Fruit fly (Drosophila melanogaster) whole organism, embryonic: Measurements from ENCODE around the gene mEFG1.

Experiments used
- Adf1 ChIP-seq: fragments of 200-800 bp; sonication (Bioruptor generic); IDR thresholded peaks from 2 replicates; pipeline ENCODE4 v1.3.6; 2022; ENCODE audit warnings: missing biosample characterization, missing genetic modification characterization
- Antp ChIP-seq: fragments of 200-800 bp; sonication (Bioruptor generic); optimal IDR thresholded peaks from 3 replicates; lab custom pipeline; 2016; ENCODE audit warnings: missing biosample characterization, missing genetic modification characterization
- Bdp1 ChIP-seq: fragments of 200-800 bp; sonication (Bioruptor generic); optimal IDR thresholded peaks from 3 replicates; lab custom pipeline; 2016; ENCODE audit warnings: missing biosample characterization, missing genetic modification characterization
- CG10321 ChIP-seq: fragments of 200-800 bp; sonication (Bioruptor generic); IDR thresholded peaks from 2 replicates; pipeline ENCODE4 v1.3.6; 2022; ENCODE audit warnings: missing biosample characterization, missing genetic modification characterization
- CG10462 ChIP-seq: fragments of 200-800 bp; sonication (Bioruptor generic); optimal IDR thresholded peaks from 2 replicates; lab custom pipeline; 2016; ENCODE audit warnings: missing biosample characterization, missing genetic modification characterization
- CG10565 ChIP-seq: fragments of 200-800 bp; sonication (Bioruptor generic); optimal IDR thresholded peaks from 3 replicates; lab custom pipeline; 2016; ENCODE audit warnings: missing biosample characterization, mild to moderate bottlenecking, missing genetic modification characterization
- CG12219 ChIP-seq: fragments of 200-800 bp; sonication (Bioruptor generic); optimal IDR thresholded peaks from 3 replicates; lab custom pipeline; 2018; ENCODE audit warnings: missing biosample characterization, mild to moderate bottlenecking, missing genetic modification characterization
- CG12391 ChIP-seq: fragments of 200-800 bp; sonication (Bioruptor generic); optimal IDR thresholded peaks from 3 replicates; lab custom pipeline; 2018; ENCODE audit warnings: missing biosample characterization, mild to moderate bottlenecking, missing genetic modification characterization, moderate library complexity
- CG12659 ChIP-seq: fragments of 200-800 bp; sonication (Bioruptor generic); optimal IDR thresholded peaks from 3 replicates; lab custom pipeline; 2017; ENCODE audit warnings: mild to moderate bottlenecking, missing biosample characterization, missing genetic modification reagents, missing genetic modification characterization
- CG15601 ChIP-seq: fragments of 200-800 bp; sonication (Bioruptor generic); optimal IDR thresholded peaks from 3 replicates; lab custom pipeline; 2019; ENCODE audit warnings: missing biosample characterization, mild to moderate bottlenecking, missing genetic modification characterization, moderate library complexity
- CG31365 ChIP-seq: fragments of 200-800 bp; sonication (Bioruptor generic); optimal IDR thresholded peaks from 2 replicates; lab custom pipeline; 2018; ENCODE audit warnings: missing biosample characterization, mild to moderate bottlenecking, missing genetic modification characterization
- CG31388 ChIP-seq: fragments of 200-800 bp; sonication (Bioruptor generic); optimal IDR thresholded peaks from 2 replicates; lab custom pipeline; 2016; ENCODE audit warnings: missing biosample characterization, missing genetic modification characterization
- CG33557 ChIP-seq: fragments of 200-800 bp; sonication (Bioruptor generic); optimal IDR thresholded peaks from 2 replicates; lab custom pipeline; 2019; ENCODE audit warnings: missing biosample characterization, mild to moderate bottlenecking, missing genetic modification characterization, moderate library complexity
- CG42726 ChIP-seq: fragments of 200-800 bp; sonication (Bioruptor generic); IDR thresholded peaks from 2 replicates; pipeline ENCODE4 v1.3.6; 2022; ENCODE audit warnings: missing biosample characterization, missing genetic modification characterization; ENCODE audit not compliant: partially characterized antibody
- CG4360 ChIP-seq: fragments of 200-800 bp; sonication (Bioruptor generic); IDR thresholded peaks from 2 replicates; pipeline ENCODE4 v1.3.6; 2022; ENCODE audit warnings: missing biosample characterization, missing genetic modification characterization
- CG4424 ChIP-seq: fragments of 200-800 bp; sonication (Bioruptor generic); optimal IDR thresholded peaks from 3 replicates; lab custom pipeline; 2016; ENCODE audit warnings: missing biosample characterization, missing genetic modification characterization
- CG8290 ChIP-seq, 3 experiments: fragments of 200-800 bp; sonication (Bioruptor generic); optimal IDR thresholded peaks; 2 replicates each; lab custom pipeline; 2016 to 2019; ENCODE audit warnings: missing biosample characterization in 3 of 3, missing genetic modification characterization in 3 of 3, mild to moderate bottlenecking in 2 of 3, moderate library complexity in 1 of 3
- CG8478 ChIP-seq: fragments of >200 bp; optimal IDR thresholded peaks from 2 replicates; lab custom pipeline; 2018
- CG9215 ChIP-seq: fragments of 200-800 bp; sonication (Bioruptor generic); IDR thresholded peaks from 2 replicates; pipeline ENCODE4 v1.3.6; 2022; ENCODE audit warnings: missing biosample characterization, missing genetic modification characterization
- E2f2 ChIP-seq: fragments of 200-800 bp; sonication (Bioruptor generic); IDR thresholded peaks from 2 replicates; pipeline ENCODE4 v1.3.6; 2022; ENCODE audit warnings: missing biosample characterization, missing genetic modification characterization
- Hr3 ChIP-seq: fragments of 200-800 bp; sonication (Bioruptor generic); optimal IDR thresholded peaks from 3 replicates; lab custom pipeline; 2016; ENCODE audit warnings: missing biosample characterization, missing genetic modification characterization
- Max ChIP-seq: fragments of 200-800 bp; sonication (Bioruptor generic); optimal IDR thresholded peaks from 2 replicates; lab custom pipeline; 2016; ENCODE audit warnings: missing biosample characterization, mild to moderate bottlenecking, missing genetic modification characterization
- Nf-YC ChIP-seq: fragments of 200-800 bp; optimal IDR thresholded peaks from 3 replicates; lab custom pipeline; 2019; ENCODE audit warnings: missing biosample characterization, mild to moderate bottlenecking, missing genetic modification characterization, moderate library complexity
- Sox100B ChIP-seq: fragments of 200-800 bp; sonication (Bioruptor generic); optimal IDR thresholded peaks from 3 replicates; lab custom pipeline; 2018; ENCODE audit warnings: missing biosample characterization, mild to moderate bottlenecking, missing genetic modification characterization
- Trl ChIP-seq, 3 experiments: fragments of >200 bp in 2 of 3; fragments of 200-800 bp in 1 of 3; sonication (Bioruptor generic) in 1 of 3; optimal IDR thresholded peaks; 2 replicates in 1 of 3; 3 replicates in 2 of 3; lab custom pipeline; 2016 to 2017; ENCODE audit warnings: missing biosample characterization in 1 of 3, missing genetic modification characterization in 1 of 3
- aop ChIP-seq: fragments of 200-800 bp; sonication (Bioruptor generic); IDR thresholded peaks from 2 replicates; pipeline ENCODE4 v1.3.6; 2022; ENCODE audit warnings: missing biosample characterization, missing genetic modification characterization
- ash1 ChIP-seq: fragments of 200-800 bp; sonication (Bioruptor generic); optimal IDR thresholded peaks from 2 replicates; lab custom pipeline; 2018; ENCODE audit warnings: missing biosample characterization, mild to moderate bottlenecking, missing genetic modification characterization
- bbx ChIP-seq: fragments of 200-800 bp; sonication (Bioruptor generic); IDR thresholded peaks from 2 replicates; pipeline ENCODE4 v1.3.6; 2022; ENCODE audit warnings: missing biosample characterization, missing genetic modification characterization; ENCODE audit not compliant: partially characterized antibody
- caup ChIP-seq: fragments of 200-800 bp; sonication (Bioruptor generic); optimal IDR thresholded peaks from 3 replicates; lab custom pipeline; 2017; ENCODE audit warnings: missing biosample characterization, mild to moderate bottlenecking, missing genetic modification characterization, moderate library complexity; ENCODE audit not compliant: severe bottlenecking
- chn ChIP-seq: fragments of 200-800 bp; sonication (Bioruptor generic); optimal IDR thresholded peaks from 2 replicates; lab custom pipeline; 2016; ENCODE audit warnings: missing biosample characterization, missing genetic modification characterization
- crol ChIP-seq: fragments of 200-800 bp; sonication (Bioruptor generic); IDR thresholded peaks from 2 replicates; pipeline ENCODE4 v1.3.6; 2022; ENCODE audit warnings: missing biosample characterization, missing genetic modification characterization
- dm ChIP-seq: fragments of 200-800 bp; sonication (Bioruptor generic); optimal IDR thresholded peaks from 3 replicates; lab custom pipeline; 2016; ENCODE audit warnings: missing biosample characterization, missing genetic modification characterization
- dpn ChIP-seq, 2 experiments: fragments of 200-800 bp; sonication (Bioruptor generic); optimal IDR thresholded peaks; 3 replicates each; lab custom pipeline; 2016; ENCODE audit warnings: missing biosample characterization in 2 of 2, missing genetic modification characterization in 2 of 2
- dysf ChIP-seq: fragments of 200-800 bp; sonication (Bioruptor generic); IDR thresholded peaks from 3 replicates; pipeline ENCODE4 v1.3.6; 2022; ENCODE audit warnings: missing biosample characterization, missing genetic modification characterization
- fd3F ChIP-seq: fragments of 200-800 bp; sonication (Bioruptor generic); optimal IDR thresholded peaks from 2 replicates; lab custom pipeline; 2018; ENCODE audit warnings: missing biosample characterization, mild to moderate bottlenecking, missing genetic modification characterization, moderate library complexity
- fd96Cb ChIP-seq: fragments of 200-800 bp; sonication (Bioruptor generic); optimal IDR thresholded peaks from 2 replicates; lab custom pipeline; 2018; ENCODE audit warnings: missing biosample characterization, mild to moderate bottlenecking, missing genetic modification characterization, moderate library complexity
- ftz-f1 ChIP-seq: fragments of 200-800 bp; sonication (Bioruptor generic); optimal IDR thresholded peaks from 2 replicates; lab custom pipeline; 2016; ENCODE audit warnings: missing biosample characterization, missing genetic modification characterization
- gem ChIP-seq: fragments of 200-800 bp; sonication (Bioruptor generic); optimal IDR thresholded peaks from 2 replicates; lab custom pipeline; 2019; ENCODE audit warnings: missing biosample characterization, mild to moderate bottlenecking, missing genetic modification characterization, moderate library complexity
- insv ChIP-seq, 2 experiments: fragments of 200-800 bp; sonication (Bioruptor generic); optimal IDR thresholded peaks; 3 replicates each; lab custom pipeline; 2016 to 2018; ENCODE audit warnings: missing biosample characterization in 2 of 2, missing genetic modification characterization in 2 of 2
- jumu ChIP-seq: fragments of 200-800 bp; sonication (Bioruptor generic); optimal IDR thresholded peaks from 3 replicates; lab custom pipeline; 2016; ENCODE audit warnings: missing biosample characterization, missing genetic modification characterization
- knrl ChIP-seq: fragments of 200-800 bp; sonication (Bioruptor generic); IDR thresholded peaks from 3 replicates; pipeline ENCODE4 v1.3.6; 2022; ENCODE audit warnings: missing biosample characterization, missing genetic modification characterization; ENCODE audit not compliant: partially characterized antibody
- mam ChIP-seq: fragments of 200-800 bp; sonication (Bioruptor generic); optimal IDR thresholded peaks from 3 replicates; lab custom pipeline; 2016; ENCODE audit warnings: missing biosample characterization, missing genetic modification characterization
- sd ChIP-seq: fragments of 200-800 bp; sonication (Bioruptor generic); optimal IDR thresholded peaks from 3 replicates; lab custom pipeline; 2018; ENCODE audit warnings: missing biosample characterization, mild to moderate bottlenecking, missing genetic modification characterization, moderate library complexity
- sob ChIP-seq: fragments of 200-800 bp; sonication (Bioruptor generic); IDR thresholded peaks from 2 replicates; pipeline ENCODE4 v1.3.6; 2022; ENCODE audit warnings: missing biosample characterization, missing genetic modification characterization
- sqz ChIP-seq: fragments of 200-800 bp; sonication (Bioruptor generic); optimal IDR thresholded peaks from 3 replicates; lab custom pipeline; 2018; ENCODE audit warnings: missing biosample characterization, mild to moderate bottlenecking, missing genetic modification characterization
- stwl ChIP-seq: fragments of 200-800 bp; sonication (Bioruptor generic); optimal IDR thresholded peaks from 3 replicates; lab custom pipeline; 2018; ENCODE audit warnings: missing biosample characterization, mild to moderate bottlenecking, missing genetic modification characterization, moderate library complexity
- tin ChIP-seq: fragments of 200-800 bp; sonication (Bioruptor generic); optimal IDR thresholded peaks from 3 replicates; lab custom pipeline; 2016; ENCODE audit warnings: missing biosample characterization, missing genetic modification characterization
- unc-4 ChIP-seq: fragments of 200-800 bp; sonication (Bioruptor generic); IDR thresholded peaks from 2 replicates; pipeline ENCODE4 v1.3.6; 2022; ENCODE audit warnings: missing biosample characterization, missing genetic modification characterization; ENCODE audit not compliant: partially characterized antibody
- zfh1 ChIP-seq: fragments of 200-800 bp; sonication (Bioruptor generic); IDR thresholded peaks from 3 replicates; pipeline ENCODE4 v1.3.6; 2022; ENCODE audit warnings: missing biosample characterization, missing genetic modification characterization

Gene mEFG1

dm6 chr2L:7204172-7204482 lies 18.8 kb downstream of the mEFG1 start, which contains the start of gene CG4502 (continued):
- peak; percentile 8 for TF ChIP-seq tin (GFP tag; lab: Kevin White, UChicago)
- TF ChIP-seq E2f2 (GFP tag; lab: Robert Waterston, UW): peak; percentile 100
- peak; percentile 43 for TF ChIP-seq sd (tag; lab: Kevin White, UChicago)
- TF ChIP-seq Nf-YC (tag; lab: Kevin White, UChicago): peak; percentile 28
- peak; percentile 15 for TF ChIP-seq CG12391 (tag; lab: Kevin White, UChicago)
- peak; percentile 10 for TF ChIP-seq CG4424 (GFP tag; lab: Kevin White, UChicago)
- no peak for TF ChIP-seq ash1 (GFP tag; lab: Kevin White, UChicago)
- TF ChIP-seq Adf1 (GFP tag; lab: Robert Waterston, UW): peak; percentile 45; the same call in 1 of the 2 replicates
- TF ChIP-seq CG33557 (GFP tag; lab: Kevin White, UChicago): no peak
- no peak for TF ChIP-seq Trl (optimal IDR thresholded peaks at IDR 0.05; lab: Kevin White, UChicago)
- TF ChIP-seq Trl (GFP tag; optimal IDR thresholded peaks at IDR 0.05; lab: Kevin White, UChicago): peak; percentile 36
- peak; percentile 41 for TF ChIP-seq CG15601
- peak; percentile 100 for TF ChIP-seq bbx (GFP tag; lab: Robert Waterston, UW)
- TF ChIP-seq mam (GFP tag; lab: Kevin White, UChicago): peak; percentile 63
- TF ChIP-seq CG8478 (lab: Kevin White, UChicago): no peak
- no peak for TF ChIP-seq Hr3
- TF ChIP-seq CG42726 (GFP tag; lab: Robert Waterston, UW): peak; percentile 100
- TF ChIP-seq knrl: peak; percentile 99
- 0 out of 3 replicates have a peak, but pooled peaks have one; percentile 33 for TF ChIP-seq zfh1 (GFP tag; lab: Robert Waterston, UW)
- TF ChIP-seq unc-4 (GFP tag; lab: Robert Waterston, UW): peak; percentile 99
- TF ChIP-seq stwl (tag; lab: Kevin White, UChicago): peak; percentile 98
- peak; percentile 9 for TF ChIP-seq caup (GFP tag; lab: Kevin White, UChicago)
- peak; percentile 77 for TF ChIP-seq sob (GFP tag; lab: Robert Waterston, UW)
- TF ChIP-seq sqz (GFP tag; lab: Kevin White, UChicago): peak; percentile 19

- peak; percentile 54 for TF ChIP-seq CG10321 (GFP tag; lab: Robert Waterston, UW)
- TF ChIP-seq dpn (GFP tag; optimal IDR thresholded peaks at IDR 0.05; lab: Kevin White, UChicago): no peak
- no peak for TF ChIP-seq dysf (GFP tag; lab: Robert Waterston, UW)
- TF ChIP-seq CG9215 (GFP tag; lab: Robert Waterston, UW): no peak
- TF ChIP-seq chn (GFP tag; lab: Kevin White, UChicago): no peak
- TF ChIP-seq gem (tag; lab: Kevin White, UChicago): no peak
- peak; percentile 14 for TF ChIP-seq jumu (GFP tag; lab: Kevin White, UChicago)
- no peak for TF ChIP-seq fd96Cb (tag; lab: Kevin White, UChicago)
- TF ChIP-seq CG31365 (tag; lab: Kevin White, UChicago): no peak
- no peak for TF ChIP-seq CG10565 (GFP tag; lab: Kevin White, UChicago)
- TF ChIP-seq insv (GFP tag; optimal IDR thresholded peaks at IDR 0.05; lab: Kevin White, UChicago): no peak
- TF ChIP-seq CG8290 (GFP tag; optimal IDR thresholded peaks at IDR 0.05; lab: Kevin White, UChicago): no peak
- TF ChIP-seq CG8290 (tag; optimal IDR thresholded peaks at IDR 0.05; lab: Kevin White, UChicago): no peak
- TF ChIP-seq CG12659: no peak
- TF ChIP-seq aop (GFP tag; lab: Robert Waterston, UW): no peak
- no peak for TF ChIP-seq crol (GFP tag; lab: Robert Waterston, UW)
- TF ChIP-seq fd3F (GFP tag; lab: Kevin White, UChicago): no peak
- peak; percentile 10 for TF ChIP-seq dm
- no peak for TF ChIP-seq Sox100B (GFP tag; lab: Kevin White, UChicago)
- no peak for TF ChIP-seq CG12219 (GFP tag; lab: Kevin White, UChicago)
- TF ChIP-seq ftz-f1 (GFP tag; lab: Kevin White, UChicago): peak; percentile 22
- no peak for TF ChIP-seq CG4360
- TF ChIP-seq CG31388 (GFP tag; lab: Kevin White, UChicago): no peak
- TF ChIP-seq Antp (GFP tag; lab: Kevin White, UChicago): no peak
- TF ChIP-seq CG10462 (GFP tag; lab: Kevin White, UChicago): no peak
- TF ChIP-seq Bdp1 (GFP tag; lab: Kevin White, UChicago): no peak
- no peak for TF ChIP-seq Max (GFP tag; lab: Kevin White, UChicago)
Measured at dm6 chr2L:7203411-7204171, 19.3 kb downstream of the mEFG1 start.
